Fruit fly (Drosophila melanogaster): ENCODE data around the gene kraken.

kraken gene

DNA sequence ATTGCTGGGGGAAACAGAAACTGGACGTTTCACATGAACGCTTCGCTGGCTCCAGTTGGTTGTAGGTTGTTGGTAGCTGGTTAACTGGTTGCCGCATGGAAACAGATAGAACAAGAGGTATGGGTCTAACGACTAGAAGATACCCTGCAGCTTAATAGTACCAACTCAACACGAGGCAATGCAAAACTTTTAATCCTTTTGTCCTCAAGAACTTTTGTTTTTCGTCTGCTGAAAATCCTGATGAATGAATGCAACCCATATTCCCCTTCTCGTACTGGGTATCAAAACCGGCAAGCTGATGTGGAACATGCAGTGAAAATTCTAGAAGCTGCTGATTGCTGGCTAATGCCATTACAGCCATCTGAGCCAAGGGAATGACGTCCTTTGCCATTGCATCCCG lies 14.6 kb upstream of the kraken start (continued):
- TF ChIP-seq lz (GFP tag; optimal IDR thresholded peaks at IDR 0.05) = peak; percentile 4
- peak; percentile 53 for TF ChIP-seq CG1621 (tag; optimal IDR thresholded peaks at IDR 0.05)
- TF ChIP-seq CG7368 (GFP tag; optimal IDR thresholded peaks at IDR 0.05) = peak; percentile 54
- TF ChIP-seq Eip93F (GFP tag; optimal IDR thresholded peaks at IDR 0.05) = no peak
- TF ChIP-seq CG15336 (GFP tag; IDR thresholded peaks at IDR 0.05) = peak; percentile 90
- TF ChIP-seq CG8632 (GFP tag; optimal IDR thresholded peaks at IDR 0.05) = no peak
- TF ChIP-seq CG3032 (tag; optimal IDR thresholded peaks at IDR 0.05) = peak; percentile 14

DNA sequence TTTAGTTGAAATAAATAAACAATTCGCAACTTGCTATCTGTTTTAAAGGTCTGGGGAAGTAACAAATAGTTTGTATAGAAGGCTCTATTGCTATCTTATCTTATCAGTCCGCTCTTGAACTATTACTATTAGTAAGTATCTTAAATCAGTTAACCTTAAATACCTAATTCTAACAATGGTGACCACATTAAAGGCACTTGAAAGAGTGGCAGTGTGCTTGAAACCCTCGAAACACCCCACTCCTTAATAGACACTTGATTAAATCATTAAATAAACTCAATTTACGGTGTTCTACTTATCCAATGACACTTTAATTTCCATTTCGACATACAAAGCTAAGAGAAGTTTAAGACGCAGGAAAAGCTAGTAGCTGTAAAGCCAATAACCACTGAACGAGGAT lies 13.8 kb upstream of the kraken start:
- TF ChIP-seq Eip78C (GFP tag) (peak; percentile 29), fd59A (GFP tag; optimal IDR thresholded peaks at IDR 0.05) (no peak)

DNA sequence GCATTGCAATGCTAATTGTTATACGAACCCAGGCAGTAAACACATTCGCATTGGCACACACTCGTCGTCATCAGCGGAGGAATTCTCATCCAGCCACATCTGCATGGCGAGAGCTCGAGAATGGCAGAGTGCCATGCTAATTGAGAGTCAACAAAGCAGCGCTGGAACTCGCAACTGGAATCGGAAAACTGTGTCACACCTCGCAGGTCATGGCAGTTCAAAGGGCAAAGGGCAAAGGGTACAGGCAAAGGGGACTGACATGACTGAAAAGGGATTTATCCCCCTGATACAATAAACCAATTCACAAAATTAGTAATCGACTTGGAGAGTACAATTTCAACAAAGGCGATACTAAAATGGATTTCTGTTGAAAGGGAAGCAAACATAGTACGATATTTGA lies 12.5 kb upstream of the kraken start:
- TF ChIP-seq CG6276 (GFP tag; optimal IDR thresholded peaks at IDR 0.05) (no peak), acj6 (GFP tag; optimal IDR thresholded peaks at IDR 0.05) (no peak), esn (GFP tag; optimal IDR thresholded peaks at IDR 0.05) (no peak), ss (GFP tag; optimal IDR thresholded peaks at IDR 0.05) (peak in 1 of 2 experiments; percentile 14), fd85E (GFP tag; optimal IDR thresholded peaks at IDR 0.05) (no peak), CG10631 (GFP tag; optimal IDR thresholded peaks at IDR 0.05) (no peak), net (GFP tag; optimal IDR thresholded peaks at IDR 0.05) (no peak), svp (GFP tag) (peak; percentile 82), CG11294 (GFP tag; IDR thresholded peaks at IDR 0.05) (no peak), CG3919 (GFP tag; optimal IDR thresholded peaks at IDR 0.05) (no peak), salr (GFP tag; optimal IDR thresholded peaks at IDR 0.05) (no peak), CG9139 (GFP tag; optimal IDR thresholded peaks at IDR 0.05) (peak; percentile 25)

DNA sequence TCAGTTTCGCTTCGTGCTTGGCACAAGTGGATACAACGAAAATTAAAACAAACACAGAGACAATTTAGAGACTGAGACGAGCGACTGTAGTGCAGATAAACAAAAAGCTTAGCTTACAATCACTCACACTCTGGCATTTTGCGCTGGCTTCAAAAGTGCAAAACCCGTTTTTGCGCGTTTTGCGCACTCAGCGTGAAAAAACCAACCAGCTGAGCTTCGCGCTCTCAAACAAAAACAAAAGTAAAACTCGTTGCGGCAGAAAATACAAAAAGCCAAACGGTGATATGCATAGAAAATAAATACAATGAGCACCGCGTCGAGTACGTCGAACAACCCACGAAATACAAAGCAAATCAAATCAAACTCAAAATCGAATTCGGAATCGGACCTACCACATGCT lies 11.9 kb upstream of the kraken start:
- TF ChIP-seq CG8119 (GFP tag; IDR thresholded peaks at IDR 0.05) (peak; percentile 58; the same call in 1 of the 3 replicates), Blimp-1 (GFP tag; optimal IDR thresholded peaks at IDR 0.05) (peak; percentile 12), CG10669 (GFP tag; optimal IDR thresholded peaks at IDR 0.05) (no peak), fd59A (GFP tag; optimal IDR thresholded peaks at IDR 0.05) (no peak), CG6163 (GFP tag; IDR thresholded peaks at IDR 0.05) (peak; percentile 19; the same call in 1 of the 3 replicates), CG3032 (tag; optimal IDR thresholded peaks at IDR 0.05) (no peak), CG6276 (GFP tag; optimal IDR thresholded peaks at IDR 0.05) (peak; percentile 29), CG1621 (tag; optimal IDR thresholded peaks at IDR 0.05) (no peak), CG9139 (GFP tag; optimal IDR thresholded peaks at IDR 0.05) (no peak), Sox14 (GFP tag; optimal IDR thresholded peaks at IDR 0.05) (no peak), Eip78C (GFP tag) (peak; percentile 49), salr (GFP tag; optimal IDR thresholded peaks at IDR 0.05) (no peak), ss (GFP tag; optimal IDR thresholded peaks at IDR 0.05) (peak in 1 of 2 experiments; percentile 9), eg (GFP tag; IDR thresholded peaks at IDR 0.05) (peak; percentile 26; the same call in 1 of the 3 replicates)

DNA sequence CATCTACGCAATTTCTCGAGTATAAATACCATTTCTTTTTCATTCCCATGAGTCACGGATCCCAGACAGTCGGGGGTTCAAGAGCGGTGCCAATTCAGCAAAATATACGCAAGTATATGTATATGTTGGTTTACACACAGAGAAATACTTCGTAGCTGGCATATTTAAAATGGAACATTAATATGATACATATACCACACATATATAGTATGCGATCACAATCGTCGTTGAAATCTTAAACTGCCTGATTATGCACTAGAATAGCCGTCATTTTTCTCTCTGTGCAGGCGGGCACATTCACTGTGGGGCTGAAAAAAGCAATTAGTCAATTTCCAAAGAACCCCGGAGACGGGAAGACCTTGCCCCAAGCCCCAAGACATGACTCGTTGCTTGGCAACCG lies 10.9 kb upstream of the kraken start:
- TF ChIP-seq cyc (GFP tag; optimal IDR thresholded peaks at IDR 0.05) (peak; percentile 96), pdm3 (GFP tag; optimal IDR thresholded peaks at IDR 0.05) (peak; percentile 97), Sox102F (GFP tag; optimal IDR thresholded peaks at IDR 0.05) (peak; percentile 98), eg (GFP tag; IDR thresholded peaks at IDR 0.05) (peak; percentile 96), lz (GFP tag; optimal IDR thresholded peaks at IDR 0.05) (peak; percentile 88), CG10669 (GFP tag; optimal IDR thresholded peaks at IDR 0.05) (peak; percentile 96), CG11902 (GFP tag; optimal IDR thresholded peaks at IDR 0.05) (peak; percentile 92), CG8632 (GFP tag; optimal IDR thresholded peaks at IDR 0.05) (peak; percentile 94), CG34406 (GFP tag; optimal IDR thresholded peaks at IDR 0.05) (peak; percentile 95), Smox (GFP tag; optimal IDR thresholded peaks at IDR 0.05) (peak; percentile 96), Eip93F (GFP tag; optimal IDR thresholded peaks at IDR 0.05) (peak; percentile 96), Sox15 (GFP tag; optimal IDR thresholded peaks at IDR 0.05) (peak; percentile 87), CG8319 (GFP tag; optimal IDR thresholded peaks at IDR 0.05) (peak; percentile 93), CG1621 (tag; optimal IDR thresholded peaks at IDR 0.05) (peak; percentile 95), CG9139 (GFP tag; optimal IDR thresholded peaks at IDR 0.05) (peak; percentile 91), CG31627 (GFP tag; optimal IDR thresholded peaks at IDR 0.05) (peak; percentile 97), OdsH (GFP tag; optimal IDR thresholded peaks at IDR 0.05) (peak; percentile 97), Gug (GFP tag; IDR thresholded peaks at IDR 0.05) (peak; percentile 96), CG11762 (GFP tag; optimal IDR thresholded peaks at IDR 0.05; ENCODE audit: insufficient read depth) (peak; percentile 91), CG3919 (GFP tag; optimal IDR thresholded peaks at IDR 0.05) (peak; percentile 96), achi (GFP tag; optimal IDR thresholded peaks at IDR 0.05) (peak; percentile 94), CG6854 (GFP tag; optimal IDR thresholded peaks at IDR 0.05) (peak; percentile 92), dsx (GFP tag; optimal IDR thresholded peaks at IDR 0.05; ENCODE audit: poor library complexity, severe bottlenecking) (peak; percentile 93), Hr4 (GFP tag; optimal IDR thresholded peaks at IDR 0.05) (peak; percentile 91)

Data from whole organism, prepupa.